Fruit fly (Drosophila melanogaster): ENCODE results near the gene Ilp5.
A peak's percentile ranks its signal among the peaks of the same experiment; 100 is the strongest.

Gene Ilp5

dm6 chr3L:9820248-9820647 is 3.4 kb downstream of the Ilp5 start:
- TF ChIP-seq D1 (tag; optimal IDR thresholded peaks at IDR 0.05) (no peak), fd96Ca (GFP tag; IDR thresholded peaks at IDR 0.05) (no peak), gl (tag; optimal IDR thresholded peaks at IDR 0.05) (no peak), CG34367 (tag; optimal IDR thresholded peaks at IDR 0.05) (no peak), CG8159 (tag; optimal IDR thresholded peaks at IDR 0.05) (no peak), CG8301 (tag; optimal IDR thresholded peaks at IDR 0.05) (no peak), CG10348 (GFP tag; IDR thresholded peaks at IDR 0.05) (no peak), CG15710 (tag; optimal IDR thresholded peaks at IDR 0.05) (no peak), CG4496 (GFP tag; IDR thresholded peaks at IDR 0.05) (no peak)

dm6 chr3L:9815705-9816104 is 8.0 kb downstream of the Ilp5 start:
- TF ChIP-seq CG10348 (GFP tag; IDR thresholded peaks at IDR 0.05) (no peak), Ets98B (GFP tag; IDR thresholded peaks at IDR 0.05) (peak; percentile 53), CG12605 (GFP tag; IDR thresholded peaks at IDR 0.05) (no peak), CG15710 (tag; optimal IDR thresholded peaks at IDR 0.05) (no peak), fd96Ca (GFP tag; IDR thresholded peaks at IDR 0.05) (peak; percentile 44; the same call in 1 of the 3 replicates), CG32121 (GFP tag; IDR thresholded peaks at IDR 0.05) (peak; percentile 64)

DNA sequence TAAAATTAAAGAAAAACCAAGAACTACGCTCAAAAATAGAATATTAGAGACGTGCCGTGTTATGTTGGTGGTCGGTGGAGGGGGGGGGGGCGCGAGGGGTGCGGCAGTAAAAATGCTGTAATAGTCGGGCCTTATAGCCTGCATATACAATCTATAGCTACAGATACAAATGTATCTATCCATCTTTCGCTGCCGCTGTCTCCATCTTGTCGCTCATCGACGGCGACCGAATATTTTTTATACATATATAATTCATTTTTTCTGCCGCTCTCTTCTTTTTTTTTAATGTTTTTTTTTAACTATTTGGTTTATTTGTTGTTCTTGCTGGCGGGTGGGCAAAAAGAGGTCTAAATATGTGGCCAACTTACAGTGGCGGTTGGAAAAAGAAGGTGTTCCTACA is 9.1 kb downstream of the Ilp5 start:
- no peak; the same call in 1 of the 2 replicates for TF ChIP-seq CG12605 (GFP tag; IDR thresholded peaks at IDR 0.05)
- TF ChIP-seq CG15710 (tag; optimal IDR thresholded peaks at IDR 0.05) = no peak
- TF ChIP-seq Snoo (tag; optimal IDR thresholded peaks at IDR 0.05) = no peak
- TF ChIP-seq CG32121 (GFP tag; IDR thresholded peaks at IDR 0.05) = peak; percentile 63
- TF ChIP-seq EcR (GFP tag; optimal IDR thresholded peaks at IDR 0.05) = no peak
- no peak for TF ChIP-seq gl (tag; optimal IDR thresholded peaks at IDR 0.05)
- TF ChIP-seq rn (GFP tag; IDR thresholded peaks at IDR 0.05) = no peak
- TF ChIP-seq fd96Ca (GFP tag; IDR thresholded peaks at IDR 0.05) = peak; percentile 38; the same call in 1 of the 3 replicates
- no peak for TF ChIP-seq CG8301 (tag; optimal IDR thresholded peaks at IDR 0.05)
- TF ChIP-seq D1 (tag; optimal IDR thresholded peaks at IDR 0.05) = no peak
- TF ChIP-seq Pif1A (GFP tag; optimal IDR thresholded peaks at IDR 0.05) = no peak
- TF ChIP-seq CG14655 (GFP tag; optimal IDR thresholded peaks at IDR 0.05) = peak; percentile 20
- TF ChIP-seq Pif1B (GFP tag; optimal IDR thresholded peaks at IDR 0.05) = no peak
- no peak for TF ChIP-seq CG9948 (tag; optimal IDR thresholded peaks at IDR 0.05)
- TF ChIP-seq CG13204 (GFP tag; optimal IDR thresholded peaks at IDR 0.05) = no peak
- TF ChIP-seq CG10348 (GFP tag; IDR thresholded peaks at IDR 0.05) = no peak
- TF ChIP-seq CG4496 (GFP tag; IDR thresholded peaks at IDR 0.05) = peak; percentile 57; the same call in 2 of the 3 replicates
- peak; percentile 50 for TF ChIP-seq Ets98B (GFP tag; IDR thresholded peaks at IDR 0.05)
- no peak for TF ChIP-seq CG8159 (tag; optimal IDR thresholded peaks at IDR 0.05)
- TF ChIP-seq CG17806 (tag; optimal IDR thresholded peaks at IDR 0.05) = no peak
- no peak for TF ChIP-seq CG34367 (tag; optimal IDR thresholded peaks at IDR 0.05)

dm6 chr3L:9813345-9813897 is 10.3 kb downstream of the Ilp5 start, which contains the start of gene CG43897:
CG43897 (plus strand) TSS chr3L:9813847.
- TF ChIP-seq gl (tag; optimal IDR thresholded peaks at IDR 0.05) (no peak), EcR (GFP tag; optimal IDR thresholded peaks at IDR 0.05) (no peak), CG8159 (tag; optimal IDR thresholded peaks at IDR 0.05) (no peak), CG12605 (GFP tag; IDR thresholded peaks at IDR 0.05) (no peak), CG9948 (tag; optimal IDR thresholded peaks at IDR 0.05) (no peak), Ets98B (GFP tag; IDR thresholded peaks at IDR 0.05) (no peak), Pif1B (GFP tag; optimal IDR thresholded peaks at IDR 0.05) (no peak), CG10348 (GFP tag; IDR thresholded peaks at IDR 0.05) (no peak), CG15710 (tag; optimal IDR thresholded peaks at IDR 0.05) (no peak), Pif1A (GFP tag; optimal IDR thresholded peaks at IDR 0.05) (no peak), CG4496 (GFP tag; IDR thresholded peaks at IDR 0.05) (no peak), fd96Ca (GFP tag; IDR thresholded peaks at IDR 0.05) (no peak), Snoo (tag; optimal IDR thresholded peaks at IDR 0.05) (no peak), CG32121 (GFP tag; IDR thresholded peaks at IDR 0.05) (no peak), CG13204 (GFP tag; optimal IDR thresholded peaks at IDR 0.05) (no peak), D1 (tag; optimal IDR thresholded peaks at IDR 0.05) (no peak), CG8301 (tag; optimal IDR thresholded peaks at IDR 0.05) (no peak), CG17806 (tag; optimal IDR thresholded peaks at IDR 0.05) (no peak), CG14655 (GFP tag; optimal IDR thresholded peaks at IDR 0.05) (no peak), CG34367 (tag; optimal IDR thresholded peaks at IDR 0.05) (no peak)

DNA sequence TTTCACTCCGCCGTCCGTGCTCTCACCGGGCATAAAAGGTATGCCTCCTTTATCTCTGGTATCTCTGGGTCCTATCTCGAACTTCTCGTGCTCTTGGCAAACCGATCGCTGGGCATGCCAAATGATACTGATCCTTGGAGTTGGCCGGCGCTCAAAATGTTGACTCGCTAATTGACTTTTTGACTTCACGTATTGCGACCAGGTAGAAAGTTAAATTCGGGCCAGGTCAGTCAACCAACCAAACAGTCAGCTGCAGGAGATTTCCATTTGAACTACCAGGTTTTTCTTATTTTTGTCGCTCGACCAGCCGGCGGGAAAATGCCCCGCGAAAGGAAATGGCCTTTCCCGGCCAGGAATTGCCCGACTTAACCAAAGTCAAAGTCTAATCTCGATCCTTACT is 19.6 kb downstream of the Ilp5 start, which contains the start of gene Ilp4:
Gene Ilp4, minus strand, starts transcription at position 139 of the 400 bp plus-strand sequence.
- no peak for TF ChIP-seq CG32121 (GFP tag; IDR thresholded peaks at IDR 0.05)

dm6 chr3L:9802020-9802419 is 21.7 kb downstream of the Ilp5 start, which contains the start of gene Ilp3:
Ilp3 (minus strand) TSS chr3L:9802120.
- TF ChIP-seq Snoo (tag; optimal IDR thresholded peaks at IDR 0.05) (no peak), CG9948 (tag; optimal IDR thresholded peaks at IDR 0.05) (no peak), CG32121 (GFP tag; IDR thresholded peaks at IDR 0.05) (no peak), CG14655 (GFP tag; optimal IDR thresholded peaks at IDR 0.05) (no peak), CG15710 (tag; optimal IDR thresholded peaks at IDR 0.05) (no peak), Pif1A (GFP tag; optimal IDR thresholded peaks at IDR 0.05) (no peak), CG17806 (tag; optimal IDR thresholded peaks at IDR 0.05) (no peak), CG10348 (GFP tag; IDR thresholded peaks at IDR 0.05) (no peak), D1 (tag; optimal IDR thresholded peaks at IDR 0.05) (no peak), CG34367 (tag; optimal IDR thresholded peaks at IDR 0.05) (no peak), CG8159 (tag; optimal IDR thresholded peaks at IDR 0.05) (no peak), fd96Ca (GFP tag; IDR thresholded peaks at IDR 0.05) (no peak), CG12605 (GFP tag; IDR thresholded peaks at IDR 0.05) (no peak), Pif1B (GFP tag; optimal IDR thresholded peaks at IDR 0.05) (no peak), rn (GFP tag; IDR thresholded peaks at IDR 0.05) (no peak), CG8301 (tag; optimal IDR thresholded peaks at IDR 0.05) (no peak)

All from whole organism, pupa.